Worm (Caenorhabditis elegans) whole organism, L4 larva: ENCODE measurements around the gene arrd-25.

Experiments
- D1046.2 ChIP-seq: fragments of 200-800 bp; sonication (Bioruptor generic); IDR thresholded peaks from 2 replicates; pipeline ENCODE4 v1.3.6; 2022; ENCODE audit warnings: missing genetic modification characterization, missing compliant biosample characterization
- F49E8.2 ChIP-seq: sonication (generic microtip); optimal IDR thresholded peaks from 2 replicates; lab custom pipeline; 2016; ENCODE audit warnings: missing compliant biosample characterization, mild to moderate bottlenecking, missing genetic modification characterization, borderline replicate concordance
- T20F7.1 ChIP-seq: fragments of 200-800 bp; sonication (Bioruptor generic); optimal IDR thresholded peaks from 2 replicates; lab custom pipeline; 2018; ENCODE audit warnings: mild to moderate bottlenecking, missing genetic modification characterization, missing compliant biosample characterization
- T26A8.4 ChIP-seq: fragments of 200-800 bp; sonication (Bioruptor generic); IDR thresholded peaks from 2 replicates; pipeline ENCODE4 v1.3.6; 2022; ENCODE audit warnings: missing genetic modification characterization, missing compliant biosample characterization
- Y105C5A.15 ChIP-seq: fragments of 200-800 bp; sonication (Bioruptor generic); IDR thresholded peaks from 2 replicates; pipeline ENCODE4 v1.3.6; 2022; ENCODE audit warnings: missing genetic modification characterization, missing compliant biosample characterization
- Y5F2A.4 ChIP-seq: fragments of 200-800 bp; sonication (Bioruptor generic); optimal IDR thresholded peaks from 2 replicates; lab custom pipeline; 2018; ENCODE audit warnings: mild to moderate bottlenecking, missing genetic modification characterization, missing compliant biosample characterization
- Y75B8A.6 ChIP-seq: fragments of 200-800 bp; sonication (Bioruptor generic); IDR thresholded peaks from 2 replicates; pipeline ENCODE4 v1.3.6; 2022; ENCODE audit warnings: missing genetic modification reagents, missing genetic modification characterization, missing compliant biosample characterization
- ZK546.5 ChIP-seq, 2 experiments: sonication (generic microtip); optimal IDR thresholded peaks; 2 replicates each; lab custom pipeline; 2017; ENCODE audit warnings: missing biosample characterization in 2 of 2, missing genetic modification characterization in 2 of 2
- aha-1 ChIP-seq: fragments of 150-350 bp; peaks from one replicate; lab custom pipeline; 2014; ENCODE audit warnings: missing biosample characterization, missing genetic modification characterization
- arid-1 ChIP-seq: fragments of 200-800 bp; sonication (Bioruptor generic); conservative IDR thresholded peaks from 2 replicates; pipeline ENCODE4 v1.3.6; 2022; ENCODE audit warnings: missing genetic modification reagents, missing genetic modification characterization, missing compliant biosample characterization
- ceh-20 ChIP-seq: fragments of 200-800 bp; sonication (Bioruptor generic); IDR thresholded peaks from 2 replicates; pipeline ENCODE4 v1.3.6; 2022; ENCODE audit warnings: missing genetic modification reagents, missing genetic modification characterization, missing compliant biosample characterization
- ceh-28 ChIP-seq: fragments of 150-350 bp; optimal IDR thresholded peaks from 2 replicates; lab custom pipeline; 2014; ENCODE audit warnings: missing biosample characterization, missing genetic modification reagents, missing genetic modification characterization
- ctbp-1 ChIP-seq: fragments of 200-800 bp; sonication (Bioruptor generic); IDR thresholded peaks from 2 replicates; pipeline ENCODE4 v1.3.6; 2022; ENCODE audit warnings: missing genetic modification reagents, missing genetic modification characterization, missing compliant biosample characterization
- daf-19 ChIP-seq: fragments of 200-800 bp; sonication (Bioruptor generic); conservative IDR thresholded peaks from 2 replicates; pipeline ENCODE4 v1.3.6; 2022; ENCODE audit warnings: missing genetic modification characterization, missing compliant biosample characterization
- daf-8 ChIP-seq: fragments of 200-800 bp; sonication (Bioruptor generic); IDR thresholded peaks from 2 replicates; pipeline ENCODE4 v1.3.6; 2022; ENCODE audit warnings: missing genetic modification characterization, missing compliant biosample characterization
- dmd-8 ChIP-seq: fragments of 200-800 bp; sonication (Bioruptor generic); IDR thresholded peaks from 2 replicates; pipeline ENCODE4 v1.3.6; 2022; ENCODE audit warnings: missing genetic modification characterization, missing compliant biosample characterization
- dpl-1 ChIP-seq: fragments of 150-350 bp; optimal IDR thresholded peaks from 2 replicates; lab custom pipeline; 2014; ENCODE audit warnings: missing biosample characterization, missing genetic modification reagents, missing genetic modification characterization
- egl-43 ChIP-seq: fragments of 200-800 bp; sonication (Bioruptor generic); IDR thresholded peaks from 2 replicates; pipeline ENCODE4 v1.3.6; 2022; ENCODE audit warnings: missing genetic modification reagents, missing genetic modification characterization, missing compliant biosample characterization
- gei-8 ChIP-seq: fragments of 200-800 bp; sonication (Bioruptor generic); optimal IDR thresholded peaks from 2 replicates; lab custom pipeline; 2018; ENCODE audit warnings: mild to moderate bottlenecking, missing genetic modification characterization, missing compliant biosample characterization
- hlh-30 ChIP-seq: sonication (generic microtip); optimal IDR thresholded peaks from 2 replicates; lab custom pipeline; 2017; ENCODE audit warnings: antibody characterized with exemption, mild to moderate bottlenecking, missing genetic modification characterization, missing compliant biosample characterization; ENCODE audit not compliant: insufficient read depth
- hmg-1.1 ChIP-seq: fragments of 200-800 bp; sonication (Bioruptor generic); IDR thresholded peaks from 2 replicates; pipeline ENCODE4 v1.3.6; 2022; ENCODE audit warnings: missing genetic modification reagents, missing genetic modification characterization, missing compliant biosample characterization
- jun-1 ChIP-seq: fragments of 150-350 bp; optimal IDR thresholded peaks from 2 replicates; lab custom pipeline; 2014; ENCODE audit warnings: missing biosample characterization, missing genetic modification reagents, missing genetic modification characterization
- lim-7 ChIP-seq: fragments of 200-800 bp; sonication (Bioruptor generic); IDR thresholded peaks from 2 replicates; pipeline ENCODE4 v1.3.6; 2022; ENCODE audit warnings: missing genetic modification characterization, missing compliant biosample characterization
- lin-13 ChIP-seq: fragments of 150-350 bp; optimal IDR thresholded peaks from 2 replicates; lab custom pipeline; 2014; ENCODE audit warnings: missing biosample characterization, missing genetic modification reagents, missing genetic modification characterization
- lin-15B ChIP-seq: fragments of 150-350 bp; sonication (generic microtip); optimal IDR thresholded peaks from 3 replicates; lab custom pipeline; 2014; ENCODE audit warnings: missing biosample characterization, missing genetic modification characterization
- lin-29 ChIP-seq: fragments of 200-800 bp; sonication (Bioruptor generic); IDR thresholded peaks from 2 replicates; pipeline ENCODE4 v1.3.6; 2022; ENCODE audit warnings: missing genetic modification reagents, missing genetic modification characterization, missing compliant biosample characterization
- madf-9 ChIP-seq: fragments of 200-800 bp; sonication (Bioruptor generic); conservative IDR thresholded peaks from 2 replicates; pipeline ENCODE4 v1.3.6; 2022; ENCODE audit warnings: missing genetic modification reagents, missing genetic modification characterization, missing compliant biosample characterization
- mdl-1 ChIP-seq, 2 experiments: fragments of 150-350 bp in 1 of 2; sonication (generic microtip) in 1 of 2; optimal IDR thresholded peaks; 2 replicates each; lab custom pipeline; 2014 to 2017; ENCODE audit warnings: missing biosample characterization in 2 of 2, missing genetic modification characterization in 2 of 2
- mep-1 ChIP-seq: fragments of 150-350 bp; sonication (generic microtip); optimal IDR thresholded peaks from 3 replicates; lab custom pipeline; 2014; ENCODE audit warnings: missing biosample characterization, missing genetic modification characterization
- mes-2 ChIP-seq: sonication (generic microtip); optimal IDR thresholded peaks from 2 replicates; lab custom pipeline; 2016; ENCODE audit warnings: missing genotype, mild to moderate bottlenecking, missing genetic modification characterization, missing compliant biosample characterization; ENCODE audit not compliant: poor library complexity, severe bottlenecking
- nhr-10 ChIP-seq: fragments of 150-350 bp; optimal IDR thresholded peaks from 2 replicates; lab custom pipeline; 2014; ENCODE audit warnings: missing biosample characterization, missing genetic modification characterization
- nhr-102 ChIP-seq: sonication (generic microtip); optimal IDR thresholded peaks from 2 replicates; lab custom pipeline; 2016; ENCODE audit warnings: mild to moderate bottlenecking, missing genetic modification characterization, moderate library complexity, missing compliant biosample characterization
- nhr-237 ChIP-seq: sonication (generic microtip); optimal IDR thresholded peaks from 2 replicates; lab custom pipeline; 2017; ENCODE audit warnings: missing biosample characterization, missing genetic modification characterization
- nhr-25 ChIP-seq: sonication (generic microtip); optimal IDR thresholded peaks from 2 replicates; lab custom pipeline; 2017; ENCODE audit warnings: missing genetic modification characterization, mild to moderate bottlenecking, missing compliant biosample characterization, antibody characterized with exemption, moderate library complexity, borderline replicate concordance; ENCODE audit not compliant: insufficient read depth
- nhr-28 ChIP-seq: fragments of 150-350 bp; optimal IDR thresholded peaks from 2 replicates; lab custom pipeline; 2014; ENCODE audit warnings: missing biosample characterization, missing genetic modification characterization
- nhr-41 ChIP-seq: fragments of 200-800 bp; sonication (Bioruptor generic); IDR thresholded peaks from 2 replicates; pipeline ENCODE4 v1.3.6; 2022; ENCODE audit warnings: missing genetic modification reagents, missing genetic modification characterization, missing compliant biosample characterization
- nhr-42 ChIP-seq: fragments of 200-800 bp; sonication (Bioruptor generic); IDR thresholded peaks from 2 replicates; pipeline ENCODE4 v1.3.6; 2022; ENCODE audit warnings: missing genetic modification characterization, missing compliant biosample characterization
- nhr-48 ChIP-seq: sonication (generic microtip); optimal IDR thresholded peaks from 2 replicates; lab custom pipeline; 2016; ENCODE audit warnings: mild to moderate bottlenecking, missing genetic modification characterization, missing compliant biosample characterization
- nhr-77 ChIP-seq: fragments of 150-350 bp; optimal IDR thresholded peaks from 2 replicates; lab custom pipeline; 2014; ENCODE audit warnings: missing biosample characterization, missing genetic modification characterization
- pha-4 ChIP-seq, 2 experiments: fragments of 150-350 bp in 1 of 2; fragments of 200-800 bp in 1 of 2; sonication (Bioruptor generic) in 1 of 2; IDR thresholded peaks in 1 of 2; optimal IDR thresholded peaks in 1 of 2; 2 replicates each; pipeline versions ENCODE4 v1.3.6 to Lab custom; 2014 to 2022; ENCODE audit warnings: missing genetic modification characterization in 2 of 2, missing genetic modification reagents in 2 of 2, missing biosample characterization in 1 of 2, missing compliant biosample characterization in 1 of 2
- pqm-1 ChIP-seq: sonication (generic microtip); optimal IDR thresholded peaks from 2 replicates; lab custom pipeline; 2017; ENCODE audit warnings: missing biosample characterization, missing genetic modification characterization
- sdz-12 ChIP-seq: fragments of 200-800 bp; sonication (Bioruptor generic); optimal IDR thresholded peaks from 2 replicates; lab custom pipeline; 2018; ENCODE audit warnings: mild to moderate bottlenecking, missing genetic modification characterization, missing compliant biosample characterization
- set-16 ChIP-seq: fragments of 200-800 bp; sonication (Bioruptor generic); IDR thresholded peaks from 2 replicates; pipeline ENCODE4 v1.3.6; 2022; ENCODE audit warnings: missing genetic modification reagents, missing genetic modification characterization, missing compliant biosample characterization
- spr-1 ChIP-seq: sonication (generic microtip); optimal IDR thresholded peaks from 2 replicates; lab custom pipeline; 2016; ENCODE audit warnings: mild to moderate bottlenecking, missing genetic modification characterization, missing compliant biosample characterization
- tra-1 ChIP-seq: fragments of 200-800 bp; sonication (Bioruptor generic); IDR thresholded peaks from 2 replicates; pipeline ENCODE4 v1.3.6; 2022; ENCODE audit warnings: missing genetic modification reagents, missing genetic modification characterization, missing compliant biosample characterization
- unc-62 ChIP-seq, 3 experiments: fragments of 150-350 bp in 1 of 3; sonication (generic microtip); optimal IDR thresholded peaks in 2 of 3; peaks in 1 of 3; 1 replicate in 1 of 3; 2 replicates in 2 of 3; lab custom pipeline; 2014 to 2017; ENCODE audit warnings: missing biosample characterization in 3 of 3, missing genetic modification characterization in 3 of 3, missing genetic modification reagents in 3 of 3, missing genotype in 1 of 3
- zag-1 ChIP-seq: fragments of 150-350 bp; optimal IDR thresholded peaks from 2 replicates; lab custom pipeline; 2014; ENCODE audit warnings: missing biosample characterization, missing genetic modification characterization
- zfp-3 ChIP-seq: fragments of 200-800 bp; sonication (Bioruptor generic); conservative IDR thresholded peaks from 2 replicates; pipeline ENCODE4 v1.3.6; 2022; ENCODE audit warnings: missing genetic modification reagents, missing genetic modification characterization, missing compliant biosample characterization
- zip-2 ChIP-seq: fragments of 150-350 bp; optimal IDR thresholded peaks from 2 replicates; lab custom pipeline; 2014; ENCODE audit warnings: missing biosample characterization, missing genetic modification characterization
- ztf-7 ChIP-seq: fragments of 150-350 bp; optimal IDR thresholded peaks from 2 replicates; lab custom pipeline; 2014; ENCODE audit warnings: missing biosample characterization, missing genetic modification characterization

The arrd-25 gene

DNA sequence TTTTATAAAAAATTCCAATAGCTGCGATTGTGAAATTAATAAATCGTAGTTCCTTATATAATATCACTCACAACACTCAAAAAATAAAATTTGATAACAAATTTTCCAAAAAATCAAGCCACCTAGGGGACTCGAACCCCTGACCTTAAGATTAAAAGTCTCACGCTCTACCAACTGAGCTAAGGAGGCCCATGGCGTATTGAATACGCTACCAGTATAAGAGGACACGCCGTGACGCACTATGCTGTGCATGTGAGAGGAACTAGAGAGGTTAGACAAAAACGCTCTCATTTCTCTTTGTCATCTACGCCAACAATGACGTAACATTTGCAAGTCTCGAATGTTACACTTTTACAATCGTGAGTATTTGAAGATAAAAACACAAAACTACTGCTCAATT, 30.2 kb downstream of the arrd-25 start (continued):
- TF ChIP-seq tra-1 (GFP tag; lab: Robert Waterston, UW): peak; percentile 97
- TF ChIP-seq dpl-1: peak; percentile 36
- TF ChIP-seq nhr-48: peak; percentile 83
- peak; percentile 92 for TF ChIP-seq mes-2 (tag; lab: Kevin White, UChicago)
- no peak for TF ChIP-seq nhr-237 (tag; lab: Kevin White, UChicago)
- peak; percentile 85 for TF ChIP-seq sdz-12 (GFP tag; lab: Kevin White, UChicago)
- peak; percentile 88 for TF ChIP-seq hlh-30 (tag; lab: Kevin White, UChicago)
- peak; percentile 96 for TF ChIP-seq egl-43 (GFP tag; lab: Robert Waterston, UW)
- peak; percentile 90 for TF ChIP-seq lin-13 (GFP tag; lab: Kevin White, UChicago)
- TF ChIP-seq ceh-28 (tag; lab: Kevin White, UChicago): peak; percentile 18
- peak; percentile 90 for TF ChIP-seq zfp-3 (GFP tag; lab: Robert Waterston, UW)
- TF ChIP-seq madf-9 (GFP tag; lab: Robert Waterston, UW): peak; percentile 94
- TF ChIP-seq lim-7 (GFP tag; lab: Robert Waterston, UW): peak; percentile 100
- TF ChIP-seq mdl-1 (tag; optimal IDR thresholded peaks at IDR 0.05; lab: Kevin White, UChicago): peak; percentile 41 to 90
- TF ChIP-seq lin-15B (tag; lab: Kevin White, UChicago): peak; percentile 22
- TF ChIP-seq aha-1 (tag; lab: Kevin White, UChicago): peak; percentile 85
- TF ChIP-seq lin-29: peak; percentile 68; the same call in 1 of the 2 replicates
- peak; percentile 57 for TF ChIP-seq F49E8.2 (tag; lab: Kevin White, UChicago)
- peak; percentile 44 for TF ChIP-seq nhr-25 (tag; lab: Kevin White, UChicago)
- TF ChIP-seq zag-1: no peak
- no peak for TF ChIP-seq daf-19 (GFP tag; lab: Robert Waterston, UW)
- peak; percentile 48 for TF ChIP-seq nhr-10 (tag; lab: Kevin White, UChicago)
- peak; percentile 97 for TF ChIP-seq nhr-77 (tag; lab: Kevin White, UChicago)
- peak; percentile 99 for TF ChIP-seq hmg-1.1 (GFP tag; lab: Robert Waterston, UW)
- TF ChIP-seq Y105C5A.15: peak; percentile 98
- TF ChIP-seq pqm-1 (tag; lab: Kevin White, UChicago): peak; percentile 49
- peak; percentile 88 for TF ChIP-seq nhr-42 (GFP tag; lab: Robert Waterston, UW)
- peak; percentile 96 for TF ChIP-seq ceh-20
- TF ChIP-seq Y75B8A.6 (GFP tag; lab: Robert Waterston, UW): peak; percentile 75; the same call in 1 of the 2 replicates
- TF ChIP-seq jun-1: peak; percentile 61
- peak in 1 of 2 experiments; percentile 98 for TF ChIP-seq unc-62 (GFP tag; optimal IDR thresholded peaks at IDR 0.05 in 1 of 2; lab: Kevin White, UChicago)
- TF ChIP-seq unc-62 (tag; optimal IDR thresholded peaks at IDR 0.05; lab: Kevin White, UChicago): no peak
- peak; percentile 96 for TF ChIP-seq pha-4 (GFP tag; IDR thresholded peaks at IDR 0.05; lab: Robert Waterston, UW)
- peak; percentile 47 for TF ChIP-seq pha-4 (tag; optimal IDR thresholded peaks at IDR 0.05; lab: Kevin White, UChicago)
- peak; percentile 85 for TF ChIP-seq gei-8
- TF ChIP-seq ctbp-1 (GFP tag; lab: Robert Waterston, UW): peak; percentile 96
- TF ChIP-seq D1046.2 (GFP tag; lab: Robert Waterston, UW): peak; percentile 94
- TF ChIP-seq zip-2 (tag; lab: Kevin White, UChicago): peak; percentile 81
- TF ChIP-seq set-16: no peak
- peak; percentile 94 for TF ChIP-seq T26A8.4 (GFP tag; lab: Robert Waterston, UW)
- TF ChIP-seq dmd-8 (GFP tag; lab: Robert Waterston, UW): peak; percentile 97
- peak; percentile 95 for TF ChIP-seq mep-1 (tag; lab: Kevin White, UChicago)
- peak; percentile 42; the same call in 1 of the 2 replicates for TF ChIP-seq daf-8 (GFP tag; lab: Robert Waterston, UW)
- peak; percentile 69 for TF ChIP-seq nhr-102 (tag; lab: Kevin White, UChicago)
- peak; percentile 83 for TF ChIP-seq Y5F2A.4 (GFP tag; lab: Kevin White, UChicago)
- TF ChIP-seq nhr-28: peak; percentile 87
- TF ChIP-seq arid-1: peak; percentile 97
- TF ChIP-seq ZK546.5 (tag; optimal IDR thresholded peaks at IDR 0.05; lab: Kevin White, UChicago): no peak
- TF ChIP-seq T20F7.1 (GFP tag; lab: Kevin White, UChicago): peak; percentile 79
- peak; percentile 96 for TF ChIP-seq nhr-41
- peak; percentile 87 for TF ChIP-seq ztf-7 (tag; lab: Kevin White, UChicago)
- TF ChIP-seq spr-1: peak; percentile 81
